Worm (Caenorhabditis elegans) whole organism, L2 larva: ENCODE data around the gene let-765.

ENCODE experiments used
- F13H6.1 ChIP-seq: sonication (generic microtip); optimal IDR thresholded peaks from 2 replicates; lab custom pipeline; 2016; ENCODE audit warnings: missing genetic modification characterization, missing compliant biosample characterization
- elt-3 ChIP-seq: sonication (generic microtip); optimal IDR thresholded peaks from 2 replicates; lab custom pipeline; 2017; ENCODE audit warnings: missing biosample characterization, missing genetic modification characterization
- lin-11 ChIP-seq: fragments of 150-350 bp; sonication (generic microtip); optimal IDR thresholded peaks from 2 replicates; lab custom pipeline; 2014; ENCODE audit warnings: missing biosample characterization, missing genetic modification characterization, inconsistent platforms, mixed read lengths
- nhr-11 ChIP-seq: fragments of 150-350 bp; optimal IDR thresholded peaks from 2 replicates; lab custom pipeline; 2014; ENCODE audit warnings: missing biosample characterization, missing genetic modification characterization
- nhr-237 ChIP-seq: fragments of 150-350 bp; optimal IDR thresholded peaks from 2 replicates; lab custom pipeline; 2014; ENCODE audit warnings: missing biosample characterization, missing genetic modification characterization
- ztf-11 ChIP-seq: sonication (generic microtip); optimal IDR thresholded peaks from 2 replicates; lab custom pipeline; 2017; ENCODE audit warnings: missing biosample characterization, missing genetic modification characterization

- TF ChIP-seq lin-11 (tag; lab: Kevin White, UChicago) = no peak
- TF ChIP-seq nhr-11 = no peak
- no peak for TF ChIP-seq nhr-237 (tag; lab: Kevin White, UChicago)
- no peak for TF ChIP-seq F13H6.1
- TF ChIP-seq ztf-11 = no peak
- TF ChIP-seq elt-3 (tag; lab: Kevin White, UChicago) = no peak
These were observed 14.1 kb upstream of the let-765 start, which contains the start of gene cmtr-2 for ce11 chrIII:6615064-6615463.
